Worm (Caenorhabditis elegans) whole organism, young adult: Measurements from ENCODE around the gene F26F12.8.

ENCODE experiments used
- F23B12.7 ChIP-seq: sonication (generic microtip); optimal IDR thresholded peaks from 2 replicates; lab custom pipeline; 2017; ENCODE audit warnings: missing genetic modification characterization, mild to moderate bottlenecking, missing compliant biosample characterization, antibody characterized with exemption, moderate library complexity; ENCODE audit not compliant: insufficient read depth
- F55B11.4 ChIP-seq: sonication (generic microtip); optimal IDR thresholded peaks from 2 replicates; lab custom pipeline; 2016; ENCODE audit warnings: missing compliant biosample characterization, missing genetic modification characterization, borderline replicate concordance; ENCODE audit not compliant: insufficient read depth
- F57A8.1 ChIP-seq: fragments of 200-800 bp; sonication (Bioruptor generic); optimal IDR thresholded peaks from 2 replicates; lab custom pipeline; 2018; ENCODE audit warnings: mild to moderate bottlenecking, missing genetic modification characterization, moderate library complexity, missing compliant biosample characterization
- K12H6.12 ChIP-seq: fragments of 200-800 bp; sonication (Bioruptor generic); optimal IDR thresholded peaks from 2 replicates; lab custom pipeline; 2018; ENCODE audit warnings: mild to moderate bottlenecking, missing genetic modification characterization, missing compliant biosample characterization
- Y79H2A.3 ChIP-seq: fragments of 200-800 bp; sonication (Bioruptor generic); conservative IDR thresholded peaks from 2 replicates; pipeline ENCODE4 v1.3.6; 2022; ENCODE audit warnings: missing genetic modification reagents, missing genetic modification characterization, missing compliant biosample characterization
- Y95B8A.8 ChIP-seq: fragments of 200-800 bp; sonication (Bioruptor generic); IDR thresholded peaks from 2 replicates; pipeline ENCODE4 v1.3.6; 2022; ENCODE audit warnings: missing genetic modification reagents, missing genetic modification characterization, missing compliant biosample characterization
- ZK185.1 ChIP-seq: sonication (generic microtip); optimal IDR thresholded peaks from 2 replicates; lab custom pipeline; 2016; ENCODE audit warnings: mild to moderate bottlenecking, missing genetic modification characterization, missing compliant biosample characterization; ENCODE audit not compliant: poor library complexity, severe bottlenecking
- akir-1 ChIP-seq: fragments of 200-800 bp; sonication (Bioruptor generic); optimal IDR thresholded peaks from 2 replicates; lab custom pipeline; 2018; ENCODE audit warnings: mild to moderate bottlenecking, missing genetic modification characterization, moderate library complexity, missing compliant biosample characterization
- ama-1 ChIP-seq, 3 experiments: fragments of 150-350 bp in 1 of 3; sonication (generic microtip) in 2 of 3; optimal IDR thresholded peaks; 2 replicates each; lab custom pipeline; 2014 to 2018; ENCODE audit warnings: missing biosample characterization in 2 of 3, missing genetic modification characterization in 2 of 3, missing genetic modification reagents in 2 of 3
- aptf-2 ChIP-seq: fragments of 200-800 bp; sonication (Bioruptor generic); conservative IDR thresholded peaks from 2 replicates; pipeline ENCODE4 v1.3.6; 2022; ENCODE audit warnings: missing genetic modification reagents, missing genetic modification characterization, missing compliant biosample characterization
- aptf-3 ChIP-seq: fragments of 200-800 bp; sonication (Bioruptor generic); IDR thresholded peaks from 2 replicates; pipeline ENCODE4 v1.3.6; 2022; ENCODE audit warnings: missing genetic modification characterization, missing compliant biosample characterization
- attf-3 ChIP-seq: fragments of 200-800 bp; sonication (Bioruptor generic); conservative IDR thresholded peaks from 2 replicates; pipeline ENCODE4 v1.3.6; 2022; ENCODE audit warnings: missing genetic modification reagents, missing genetic modification characterization, missing compliant biosample characterization
- dox-1 ChIP-seq: fragments of 200-800 bp; sonication (Bioruptor generic); IDR thresholded peaks from 2 replicates; pipeline ENCODE4 v1.3.6; 2022; ENCODE audit warnings: missing genetic modification reagents, missing genetic modification characterization, missing compliant biosample characterization
- efl-1 ChIP-seq: fragments of 150-350 bp; optimal IDR thresholded peaks from 2 replicates; lab custom pipeline; 2014; ENCODE audit warnings: missing biosample characterization, missing genetic modification reagents, missing genetic modification characterization
- hlh-26 ChIP-seq: fragments of 200-800 bp; sonication (Bioruptor generic); conservative IDR thresholded peaks from 2 replicates; pipeline ENCODE4 v1.3.6; 2022; ENCODE audit warnings: missing genetic modification reagents, missing genetic modification characterization, missing compliant biosample characterization
- hrde-1 ChIP-seq: sonication (generic microtip); optimal IDR thresholded peaks from 2 replicates; lab custom pipeline; 2016; ENCODE audit warnings: missing genetic modification characterization, mild to moderate bottlenecking, missing compliant biosample characterization, moderate library complexity, missing genotype, missing genetic modification reagents, borderline replicate concordance
- hsf-1 ChIP-seq: fragments of 200-800 bp; sonication (Bioruptor generic); IDR thresholded peaks from 2 replicates; pipeline ENCODE4 v1.3.6; 2022; ENCODE audit warnings: missing genetic modification reagents, missing genetic modification characterization, missing compliant biosample characterization
- lag-1 ChIP-seq: fragments of 200-800 bp; sonication (Bioruptor generic); IDR thresholded peaks from 2 replicates; pipeline ENCODE4 v1.3.6; 2022; ENCODE audit warnings: missing genetic modification reagents, missing genetic modification characterization, missing compliant biosample characterization
- let-607 ChIP-seq, 2 experiments: fragments of 200-800 bp in 1 of 2; sonication (Bioruptor generic) in 1 of 2; sonication (generic microtip) in 1 of 2; optimal IDR thresholded peaks; 2 replicates each; lab custom pipeline; 2016 to 2018; ENCODE audit warnings: mild to moderate bottlenecking in 2 of 2, missing compliant biosample characterization in 2 of 2, missing genetic modification characterization in 2 of 2, moderate library complexity in 2 of 2, missing genotype in 1 of 2
- lin-35 ChIP-seq, 3 experiments: fragments of 150-350 bp in 2 of 3; sonication (generic microtip) in 1 of 3; optimal IDR thresholded peaks; 2 replicates each; lab custom pipeline; 2014 to 2018; ENCODE audit warnings: missing biosample characterization in 3 of 3, missing genetic modification characterization in 3 of 3, missing genetic modification reagents in 3 of 3
- lsy-27 ChIP-seq: sonication (generic microtip); optimal IDR thresholded peaks from 2 replicates; lab custom pipeline; 2017; ENCODE audit warnings: missing genetic modification characterization, mild to moderate bottlenecking, missing compliant biosample characterization, antibody characterized with exemption, missing genotype, borderline replicate concordance; ENCODE audit not compliant: insufficient read depth
- madf-10 ChIP-seq: sonication (generic microtip); optimal IDR thresholded peaks from 2 replicates; lab custom pipeline; 2016; ENCODE audit warnings: mild to moderate bottlenecking, missing genetic modification characterization, missing compliant biosample characterization
- madf-8 ChIP-seq: fragments of 200-800 bp; sonication (Bioruptor generic); conservative IDR thresholded peaks from 2 replicates; pipeline ENCODE4 v1.3.6; 2022; ENCODE audit warnings: missing genetic modification reagents, missing genetic modification characterization, missing compliant biosample characterization
- mcd-1 ChIP-seq: fragments of 200-800 bp; sonication (Bioruptor generic); IDR thresholded peaks from 2 replicates; pipeline ENCODE4 v1.3.6; 2022; ENCODE audit warnings: missing genetic modification reagents, missing genetic modification characterization, missing compliant biosample characterization
- mel-28 ChIP-seq: sonication (generic microtip); optimal IDR thresholded peaks from 2 replicates; lab custom pipeline; 2016; ENCODE audit warnings: borderline replicate concordance, mild to moderate bottlenecking, missing genetic modification characterization, missing compliant biosample characterization
- mes-4 ChIP-seq: sonication (generic microtip); optimal IDR thresholded peaks from 2 replicates; lab custom pipeline; 2016; ENCODE audit warnings: missing genotype, missing genetic modification characterization, missing compliant biosample characterization
- pbrm-1 ChIP-seq: fragments of 200-800 bp; sonication (Bioruptor generic); IDR thresholded peaks from 2 replicates; pipeline ENCODE4 v1.3.6; 2022; ENCODE audit warnings: missing genetic modification reagents, missing genetic modification characterization, missing compliant biosample characterization
- snpc-3.4 ChIP-seq: sonication (generic microtip); optimal IDR thresholded peaks from 2 replicates; lab custom pipeline; 2017; ENCODE audit warnings: missing genetic modification characterization, mild to moderate bottlenecking, missing compliant biosample characterization, antibody characterized with exemption, moderate library complexity, missing genotype, missing genetic modification reagents
- tbp1 ChIP-seq: fragments of 200-800 bp; sonication (Bioruptor generic); optimal IDR thresholded peaks from 2 replicates; lab custom pipeline; 2018; ENCODE audit warnings: mild to moderate bottlenecking, missing genetic modification characterization, missing compliant biosample characterization
- tlf-1 ChIP-seq: fragments of 200-800 bp; sonication (Bioruptor generic); optimal IDR thresholded peaks from 2 replicates; lab custom pipeline; 2018; ENCODE audit warnings: mild to moderate bottlenecking, missing genetic modification characterization, missing compliant biosample characterization
- zfh-2 ChIP-seq: fragments of 200-800 bp; sonication (Bioruptor generic); conservative IDR thresholded peaks from 2 replicates; pipeline ENCODE4 v1.3.6; 2022; ENCODE audit warnings: missing genetic modification reagents, missing genetic modification characterization, missing compliant biosample characterization
- ztf-26 ChIP-seq: sonication (generic microtip); optimal IDR thresholded peaks from 2 replicates; lab custom pipeline; 2017; ENCODE audit warnings: missing genetic modification characterization, missing compliant biosample characterization
- ztf-28 ChIP-seq: fragments of 200-800 bp; sonication (Bioruptor generic); IDR thresholded peaks from 2 replicates; pipeline ENCODE4 v1.3.6; 2022; ENCODE audit warnings: missing genetic modification reagents, missing genetic modification characterization, missing compliant biosample characterization

Gene F26F12.8

ce11 chrV:5865085-5865484, 2.8 kb upstream of the F26F12.8 start, which contains the start of gene F26F12.5:
Gene F26F12.5, minus strand, starts transcription at chrV:5865185.
- TF ChIP-seq attf-3 (GFP tag; lab: Robert Waterston, UW) (no peak), tbp1 (GFP tag; lab: Kevin White, UChicago) (no peak), lag-1 (GFP tag; lab: Robert Waterston, UW) (no peak), Y95B8A.8 (GFP tag; lab: Robert Waterston, UW) (no peak), Y79H2A.3 (no peak), hlh-26 (GFP tag; lab: Robert Waterston, UW) (no peak), mes-4 (tag; lab: Kevin White, UChicago) (no peak), snpc-3.4 (tag; lab: Kevin White, UChicago) (no peak), hrde-1 (tag; lab: Kevin White, UChicago) (no peak), F23B12.7 (no peak), lsy-27 (tag; lab: Kevin White, UChicago) (no peak), ztf-26 (no peak), K12H6.12 (tag; lab: Kevin White, UChicago) (no peak), efl-1 (no peak), ZK185.1 (tag; lab: Kevin White, UChicago) (no peak), hsf-1 (GFP tag; lab: Robert Waterston, UW) (no peak), ztf-28 (GFP tag; lab: Robert Waterston, UW) (no peak), dox-1 (GFP tag; lab: Robert Waterston, UW) (no peak), ama-1 (optimal IDR thresholded peaks at IDR 0.05; lab: Kevin White, UChicago) (no peak), ama-1 (GFP tag; optimal IDR thresholded peaks at IDR 0.05; lab: Kevin White, UChicago) (no peak)

ce11 chrV:5852084-5852483, 10.2 kb downstream of the F26F12.8 start:
- TF ChIP-seq lin-35 (GFP tag; optimal IDR thresholded peaks at IDR 0.05; lab: Kevin White, UChicago), result peak in 1 of 3 experiments; percentile 31
- TF ChIP-seq mcd-1 (GFP tag; lab: Robert Waterston, UW), result no peak

- TF ChIP-seq K12H6.12 (tag; lab: Kevin White, UChicago), result peak; percentile 7
- TF ChIP-seq zfh-2 (GFP tag; lab: Robert Waterston, UW), result no peak
- no peak for TF ChIP-seq akir-1 (GFP tag; lab: Kevin White, UChicago)
These were observed 10.7 kb downstream of the F26F12.8 start for ce11 chrV:5851631-5852030.

- TF ChIP-seq F57A8.1 (GFP tag; lab: Kevin White, UChicago) (no peak), F23B12.7 (no peak), mel-28 (tag; lab: Kevin White, UChicago) (no peak), aptf-2 (no peak), aptf-3 (GFP tag; lab: Robert Waterston, UW) (no peak), let-607 (tag; optimal IDR thresholded peaks at IDR 0.05; lab: Kevin White, UChicago) (no peak), F55B11.4 (no peak), madf-10 (tag; lab: Kevin White, UChicago) (no peak), madf-8 (GFP tag; lab: Robert Waterston, UW) (no peak), pbrm-1 (GFP tag; lab: Robert Waterston, UW) (no peak), tlf-1 (no peak)
These were observed 11.7 kb downstream of the F26F12.8 start for ce11 chrV:5850671-5851070.
